Fruit fly (Drosophila melanogaster): ENCODE data around the gene if.

if gene

DNA sequence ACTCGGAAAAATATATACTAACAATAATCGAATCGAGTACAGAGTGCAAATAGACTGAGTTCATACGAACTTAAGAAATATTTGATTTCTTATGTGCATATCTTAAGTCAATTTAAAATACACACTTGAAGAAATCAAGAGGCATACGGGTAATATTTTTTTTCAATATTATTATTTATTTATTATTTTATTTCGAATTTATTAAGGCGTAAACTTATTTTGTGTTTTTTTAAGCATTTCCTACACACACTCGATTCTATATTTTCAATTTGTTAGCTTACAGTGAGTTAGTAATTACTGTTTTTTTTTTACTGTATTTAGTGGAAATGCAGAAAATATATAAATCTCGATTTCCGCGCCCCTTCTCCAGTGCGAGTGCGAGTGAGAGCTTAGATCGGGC, 30.0 kb upstream of the if start (continued):
- peak; percentile 43 for TF ChIP-seq Oli (tag; optimal IDR thresholded peaks at IDR 0.05)
- TF ChIP-seq Six4 (GFP tag; optimal IDR thresholded peaks at IDR 0.05) = no peak
- no peak for TF ChIP-seq CG30431 (GFP tag; optimal IDR thresholded peaks at IDR 0.05)
- TF ChIP-seq tx (GFP tag; optimal IDR thresholded peaks at IDR 0.05) = no peak
- TF ChIP-seq Spps (tag; optimal IDR thresholded peaks at IDR 0.05) = no peak
- no peak for TF ChIP-seq CG6254 (GFP tag; optimal IDR thresholded peaks at IDR 0.05)
- TF ChIP-seq CG8290 (GFP tag; optimal IDR thresholded peaks at IDR 0.05) = no peak
- no peak for TF ChIP-seq CG8290 (tag; optimal IDR thresholded peaks at IDR 0.05)
- TF ChIP-seq gsb (GFP tag; IDR thresholded peaks at IDR 0.05) = no peak
- no peak for TF ChIP-seq odd (GFP tag; optimal IDR thresholded peaks at IDR 0.05)
- TF ChIP-seq fd3F (GFP tag; optimal IDR thresholded peaks at IDR 0.05) = no peak
- no peak for TF ChIP-seq Dbx (GFP tag; IDR thresholded peaks at IDR 0.05)
- TF ChIP-seq mam (GFP tag; optimal IDR thresholded peaks at IDR 0.05) = no peak
- TF ChIP-seq CG7271 (tag; optimal IDR thresholded peaks at IDR 0.05) = no peak
- no peak for TF ChIP-seq gfzf (GFP tag; optimal IDR thresholded peaks at IDR 0.05)
- TF ChIP-seq jigr1 (GFP tag; IDR thresholded peaks at IDR 0.05) = no peak
- peak; percentile 48 for TF ChIP-seq Sox100B (GFP tag; optimal IDR thresholded peaks at IDR 0.05)
- no peak for TF ChIP-seq Camta (GFP tag; optimal IDR thresholded peaks at IDR 0.05)
- TF ChIP-seq CG9437 (GFP tag; optimal IDR thresholded peaks at IDR 0.05) = peak; percentile 7
- TF ChIP-seq CG4707 (GFP tag; optimal IDR thresholded peaks at IDR 0.05) = no peak
- TF ChIP-seq fu2 (GFP tag; optimal IDR thresholded peaks at IDR 0.05) = no peak
- no peak for TF ChIP-seq NFAT (GFP tag; IDR thresholded peaks at IDR 0.05)
- no peak for TF ChIP-seq Dip2 (GFP tag; IDR thresholded peaks at IDR 0.05)
- TF ChIP-seq dm (GFP tag; optimal IDR thresholded peaks at IDR 0.05) = no peak
- no peak for TF ChIP-seq sob (GFP tag; IDR thresholded peaks at IDR 0.05)
- no peak for TF ChIP-seq kni (GFP tag; optimal IDR thresholded peaks at IDR 0.05)
- TF ChIP-seq ATbp (GFP tag; optimal IDR thresholded peaks at IDR 0.05) = no peak
- TF ChIP-seq pita (GFP tag; optimal IDR thresholded peaks at IDR 0.05) = no peak
- no peak for TF ChIP-seq Sry-δ (GFP tag; optimal IDR thresholded peaks at IDR 0.05)
- TF ChIP-seq bsh (GFP tag; optimal IDR thresholded peaks at IDR 0.05) = peak in 1 of 2 experiments; percentile 27
- no peak for TF ChIP-seq Trl (optimal IDR thresholded peaks at IDR 0.05)
- no peak for TF ChIP-seq Trl (GFP tag; optimal IDR thresholded peaks at IDR 0.05)
- TF ChIP-seq CG10462 (GFP tag; optimal IDR thresholded peaks at IDR 0.05) = no peak
- TF ChIP-seq CG43689 (GFP tag; IDR thresholded peaks at IDR 0.05) = no peak
- TF ChIP-seq NC2β (GFP tag; optimal IDR thresholded peaks at IDR 0.05) = no peak
- TF ChIP-seq Hr3 (GFP tag; optimal IDR thresholded peaks at IDR 0.05) = peak; percentile 17
- peak; percentile 53 for TF ChIP-seq Ptx1 (GFP tag; IDR thresholded peaks at IDR 0.05)
- no peak for TF ChIP-seq her (GFP tag; optimal IDR thresholded peaks at IDR 0.05)
- no peak for TF ChIP-seq ase (GFP tag; IDR thresholded peaks at IDR 0.05)
- TF ChIP-seq Doc3 (GFP tag; IDR thresholded peaks at IDR 0.05; ENCODE audit: partially characterized antibody) = no peak
- TF ChIP-seq dan (GFP tag; IDR thresholded peaks at IDR 0.05) = no peak
- no peak for TF ChIP-seq Max (GFP tag; optimal IDR thresholded peaks at IDR 0.05)
- no peak for TF ChIP-seq bigmax (GFP tag; optimal IDR thresholded peaks at IDR 0.05)
- TF ChIP-seq CG8281 (tag; optimal IDR thresholded peaks at IDR 0.05) = no peak
- no peak for TF ChIP-seq CG14014 (GFP tag; IDR thresholded peaks at IDR 0.05)
- TF ChIP-seq CoRest (tag; optimal IDR thresholded peaks at IDR 0.05) = peak; percentile 39
- TF ChIP-seq E2f1 (GFP tag; IDR thresholded peaks at IDR 0.05) = no peak
- TF ChIP-seq CG2116 (GFP tag; optimal IDR thresholded peaks at IDR 0.05) = no peak
- no peak for TF ChIP-seq Poxn (GFP tag; IDR thresholded peaks at IDR 0.05)
- TF ChIP-seq CG8359 (GFP tag; optimal IDR thresholded peaks at IDR 0.05; ENCODE audit: borderline replicate concordance) = no peak
- no peak for TF ChIP-seq CG6765 (GFP tag; optimal IDR thresholded peaks at IDR 0.05)
- no peak for TF ChIP-seq ac (GFP tag; optimal IDR thresholded peaks at IDR 0.05)
- TF ChIP-seq Taf1 (GFP tag; IDR thresholded peaks at IDR 0.05) = no peak
